Fruit fly (Drosophila melanogaster) whole organism, embryonic: ENCODE data around the gene sol.

Source experiments
- Atf3 ChIP-seq: fragments of 200-800 bp; sonication (Bioruptor generic); optimal IDR thresholded peaks from 3 replicates; lab custom pipeline; 2016; ENCODE audit warnings: missing biosample characterization, missing genetic modification characterization
- BEAF-32 ChIP-seq: fragments of 200-800 bp; sonication (Bioruptor generic); optimal IDR thresholded peaks from 3 replicates; lab custom pipeline; 2017; ENCODE audit warnings: missing biosample characterization, missing genetic modification characterization, mild to moderate bottlenecking, moderate library complexity, missing genetic modification reagents
- C15 ChIP-seq: fragments of 200-800 bp; sonication (Bioruptor generic); IDR thresholded peaks from 3 replicates; pipeline ENCODE4 v1.3.6; 2022; ENCODE audit warnings: missing biosample characterization, missing genetic modification characterization
- CG1024 ChIP-seq: fragments of 200-800 bp; sonication (Bioruptor generic); IDR thresholded peaks from 2 replicates; pipeline ENCODE4 v1.3.6; 2022; ENCODE audit warnings: missing biosample characterization, missing genetic modification characterization
- CG10654 ChIP-seq: fragments of 200-800 bp; sonication (Bioruptor generic); optimal IDR thresholded peaks from 2 replicates; lab custom pipeline; 2016; ENCODE audit warnings: missing biosample characterization, missing genetic modification characterization
- CG11247 ChIP-seq: fragments of 200-800 bp; sonication (Bioruptor generic); IDR thresholded peaks from 2 replicates; pipeline ENCODE4 v1.3.6; 2022; ENCODE audit warnings: missing biosample characterization, missing genetic modification characterization
- CG11723 ChIP-seq: fragments of 200-800 bp; sonication (Bioruptor generic); optimal IDR thresholded peaks from 2 replicates; lab custom pipeline; 2017; ENCODE audit warnings: missing biosample characterization, mild to moderate bottlenecking, missing genetic modification characterization
- CG12391 ChIP-seq: fragments of 200-800 bp; sonication (Bioruptor generic); optimal IDR thresholded peaks from 3 replicates; lab custom pipeline; 2018; ENCODE audit warnings: missing biosample characterization, mild to moderate bottlenecking, missing genetic modification characterization, moderate library complexity
- CG13775 ChIP-seq: fragments of 200-800 bp; sonication (Bioruptor generic); optimal IDR thresholded peaks from 3 replicates; lab custom pipeline; 2017; ENCODE audit warnings: missing biosample characterization, mild to moderate bottlenecking, missing genetic modification characterization
- CG15269 ChIP-seq: fragments of 200-800 bp; sonication (Bioruptor generic); optimal IDR thresholded peaks from 2 replicates; lab custom pipeline; 2018; ENCODE audit warnings: missing biosample characterization, mild to moderate bottlenecking, missing genetic modification characterization, moderate library complexity
- CG15514 ChIP-seq: fragments of 200-800 bp; sonication (Bioruptor generic); optimal IDR thresholded peaks from 3 replicates; lab custom pipeline; 2017; ENCODE audit warnings: missing biosample characterization, missing genetic modification characterization, mild to moderate bottlenecking, moderate library complexity, missing genetic modification reagents
- CG1602 ChIP-seq: fragments of 200-800 bp; sonication (Bioruptor generic); optimal IDR thresholded peaks from 3 replicates; lab custom pipeline; 2016; ENCODE audit warnings: missing biosample characterization, missing genetic modification characterization
- CG17802 ChIP-seq: fragments of 200-800 bp; sonication (Bioruptor generic); optimal IDR thresholded peaks from 2 replicates; lab custom pipeline; 2018; ENCODE audit warnings: missing biosample characterization, mild to moderate bottlenecking, missing genetic modification characterization, moderate library complexity
- CG18011 ChIP-seq: fragments of 200-800 bp; sonication (Bioruptor generic); optimal IDR thresholded peaks from 2 replicates; lab custom pipeline; 2017; ENCODE audit warnings: missing biosample characterization, missing genetic modification characterization, mild to moderate bottlenecking, moderate library complexity, missing genotype
- CG30020 ChIP-seq: fragments of 200-800 bp; optimal IDR thresholded peaks from 2 replicates; lab custom pipeline; 2019; ENCODE audit warnings: missing biosample characterization, mild to moderate bottlenecking, missing genetic modification characterization, moderate library complexity
- CG32772 ChIP-seq: fragments of 200-800 bp; sonication (Bioruptor generic); IDR thresholded peaks from 2 replicates; pipeline ENCODE4 v1.3.6; 2022; ENCODE audit warnings: missing biosample characterization, missing genetic modification characterization
- CG6689 ChIP-seq: fragments of 200-800 bp; sonication (Bioruptor generic); IDR thresholded peaks from 2 replicates; pipeline ENCODE4 v1.3.6; 2022; ENCODE audit warnings: missing biosample characterization, missing genetic modification characterization
- CG6765 ChIP-seq: fragments of 200-800 bp; sonication (Bioruptor generic); optimal IDR thresholded peaks from 3 replicates; lab custom pipeline; 2017; ENCODE audit warnings: missing biosample characterization, mild to moderate bottlenecking, missing genetic modification characterization
- CG7745 ChIP-seq: fragments of 200-800 bp; sonication (Bioruptor generic); optimal IDR thresholded peaks from 2 replicates; lab custom pipeline; 2018; ENCODE audit warnings: missing biosample characterization, mild to moderate bottlenecking, missing genetic modification characterization, moderate library complexity
- CG8089 ChIP-seq: fragments of 200-800 bp; sonication (Bioruptor generic); optimal IDR thresholded peaks from 3 replicates; lab custom pipeline; 2016; ENCODE audit warnings: missing biosample characterization, missing genetic modification characterization
- CG8290 ChIP-seq, 3 experiments: fragments of 200-800 bp; sonication (Bioruptor generic); optimal IDR thresholded peaks; 2 replicates each; lab custom pipeline; 2016 to 2019; ENCODE audit warnings: missing biosample characterization in 3 of 3, missing genetic modification characterization in 3 of 3, mild to moderate bottlenecking in 2 of 3, moderate library complexity in 1 of 3
- CG9437 ChIP-seq: fragments of 200-800 bp; sonication (Bioruptor generic); optimal IDR thresholded peaks from 2 replicates; lab custom pipeline; 2018; ENCODE audit warnings: missing biosample characterization, mild to moderate bottlenecking, missing genetic modification characterization
- CG9932 ChIP-seq: fragments of 200-800 bp; sonication (Bioruptor generic); IDR thresholded peaks from 2 replicates; pipeline ENCODE4 v1.3.6; 2022; ENCODE audit warnings: missing biosample characterization, missing genetic modification characterization
- Fer1 ChIP-seq: fragments of 200-800 bp; sonication (Bioruptor generic); optimal IDR thresholded peaks from 2 replicates; lab custom pipeline; 2017; ENCODE audit warnings: missing biosample characterization, mild to moderate bottlenecking, missing genetic modification characterization
- HLH54F ChIP-seq: fragments of 200-800 bp; sonication (Bioruptor generic); optimal IDR thresholded peaks from 3 replicates; lab custom pipeline; 2016; ENCODE audit warnings: missing biosample characterization, missing genetic modification characterization
- HmgD ChIP-seq: fragments of 200-800 bp; sonication (Bioruptor generic); optimal IDR thresholded peaks from 3 replicates; lab custom pipeline; 2016; ENCODE audit warnings: missing biosample characterization, missing genetic modification characterization
- Jarid2 ChIP-seq: fragments of 200-800 bp; sonication (Bioruptor generic); optimal IDR thresholded peaks from 3 replicates; lab custom pipeline; 2017; ENCODE audit warnings: mild to moderate bottlenecking, missing biosample characterization, missing genetic modification reagents, missing genetic modification characterization
- Lpt ChIP-seq: fragments of >200 bp; optimal IDR thresholded peaks from 2 replicates; lab custom pipeline; 2018; ENCODE audit warnings: missing biosample characterization, missing genetic modification characterization
- Mad ChIP-seq: fragments of 200-800 bp; sonication (Bioruptor generic); optimal IDR thresholded peaks from 2 replicates; lab custom pipeline; 2016; ENCODE audit warnings: missing biosample characterization, missing genetic modification characterization
- Mrtf ChIP-seq: fragments of 200-800 bp; sonication (Bioruptor generic); IDR thresholded peaks from 3 replicates; pipeline ENCODE4 v1.3.6; 2022; ENCODE audit warnings: missing biosample characterization, missing genetic modification characterization
- NC2β ChIP-seq: fragments of 200-800 bp; sonication (Bioruptor generic); optimal IDR thresholded peaks from 2 replicates; lab custom pipeline; 2016; ENCODE audit warnings: missing biosample characterization, missing genetic modification characterization
- Opbp ChIP-seq: fragments of 200-800 bp; sonication (Bioruptor generic); IDR thresholded peaks from 3 replicates; pipeline ENCODE4 v1.3.6; 2022; ENCODE audit warnings: missing biosample characterization, missing genetic modification characterization; ENCODE audit not compliant: partially characterized antibody
- Spps ChIP-seq: fragments of 200-800 bp; sonication (Bioruptor generic); optimal IDR thresholded peaks from 2 replicates; lab custom pipeline; 2018; ENCODE audit warnings: missing biosample characterization, mild to moderate bottlenecking, missing genetic modification characterization
- da ChIP-seq: fragments of 200-800 bp; sonication (Bioruptor generic); optimal IDR thresholded peaks from 2 replicates; lab custom pipeline; 2016; ENCODE audit warnings: missing biosample characterization, missing genetic modification characterization
- dpn ChIP-seq, 2 experiments: fragments of 200-800 bp; sonication (Bioruptor generic); optimal IDR thresholded peaks; 3 replicates each; lab custom pipeline; 2016; ENCODE audit warnings: missing biosample characterization in 2 of 2, missing genetic modification characterization in 2 of 2
- esg ChIP-seq: fragments of 200-800 bp; sonication (Bioruptor generic); conservative IDR thresholded peaks from 2 replicates; pipeline ENCODE4 v1.3.6; 2022; ENCODE audit warnings: missing biosample characterization, missing genetic modification characterization
- ewg ChIP-seq: fragments of 200-800 bp; sonication (Bioruptor generic); optimal IDR thresholded peaks from 3 replicates; lab custom pipeline; 2017; ENCODE audit warnings: mild to moderate bottlenecking, missing biosample characterization, missing genetic modification reagents, missing genetic modification characterization
- fd64A ChIP-seq: fragments of 200-800 bp; sonication (Bioruptor generic); optimal IDR thresholded peaks from 3 replicates; lab custom pipeline; 2018; ENCODE audit warnings: missing biosample characterization, mild to moderate bottlenecking, missing genetic modification characterization
- fru ChIP-seq: fragments of >200 bp; optimal IDR thresholded peaks from 2 replicates; lab custom pipeline; 2017
- gfzf ChIP-seq: fragments of 200-800 bp; sonication (Bioruptor generic); optimal IDR thresholded peaks from 2 replicates; lab custom pipeline; 2016; ENCODE audit warnings: missing biosample characterization, mild to moderate bottlenecking, missing genetic modification characterization, moderate library complexity
- grau ChIP-seq: fragments of 200-800 bp; optimal IDR thresholded peaks from 3 replicates; lab custom pipeline; 2019; ENCODE audit warnings: missing biosample characterization, mild to moderate bottlenecking, missing genetic modification characterization, moderate library complexity
- ham ChIP-seq: fragments of 200-800 bp; sonication (Bioruptor generic); IDR thresholded peaks from 2 replicates; pipeline ENCODE4 v1.3.6; 2022; ENCODE audit warnings: missing biosample characterization, missing genetic modification characterization
- kah ChIP-seq: fragments of 200-800 bp; sonication (Bioruptor generic); optimal IDR thresholded peaks from 2 replicates; lab custom pipeline; 2018; ENCODE audit warnings: missing biosample characterization, mild to moderate bottlenecking, missing genetic modification characterization
- lmd ChIP-seq: fragments of 200-800 bp; sonication (Bioruptor generic); IDR thresholded peaks from 2 replicates; pipeline ENCODE4 v1.3.6; 2022; ENCODE audit warnings: missing biosample characterization, missing genetic modification characterization
- onecut ChIP-seq: fragments of 200-800 bp; sonication (Bioruptor generic); IDR thresholded peaks from 2 replicates; pipeline ENCODE4 v1.3.6; 2022; ENCODE audit warnings: missing biosample characterization, missing genetic modification characterization
- prd ChIP-seq, 3 experiments: fragments of >200 bp in 2 of 3; fragments of 200-800 bp in 1 of 3; sonication (Bioruptor generic) in 1 of 3; optimal IDR thresholded peaks in 2 of 3; IDR thresholded peaks in 1 of 3; 2 replicates in 2 of 3; 3 replicates in 1 of 3; pipeline versions ENCODE4 v1.3.6 to Lab custom; 2017 to 2022; ENCODE audit warnings: missing biosample characterization in 1 of 3, missing genetic modification characterization in 1 of 3
- sqz ChIP-seq: fragments of 200-800 bp; sonication (Bioruptor generic); optimal IDR thresholded peaks from 3 replicates; lab custom pipeline; 2018; ENCODE audit warnings: missing biosample characterization, mild to moderate bottlenecking, missing genetic modification characterization
- sug ChIP-seq: fragments of 200-800 bp; optimal IDR thresholded peaks from 2 replicates; lab custom pipeline; 2019; ENCODE audit warnings: missing biosample characterization, mild to moderate bottlenecking, missing genetic modification characterization, moderate library complexity
- usp ChIP-seq: fragments of >200 bp; optimal IDR thresholded peaks from 2 replicates; lab custom pipeline; 2017; ENCODE audit warnings: missing biosample characterization, missing genetic modification characterization

Gene sol

dm6 chrX:21366311-21366990, 16.4 kb downstream of the sol start (continued):
- TF ChIP-seq CG18011 (GFP tag; lab: Kevin White, UChicago): peak; percentile 72
- peak; percentile 95 for TF ChIP-seq CG15269 (tag; lab: Kevin White, UChicago)
- TF ChIP-seq Opbp (GFP tag; lab: Robert Waterston, UW): no peak
- peak; percentile 87 for TF ChIP-seq CG32772 (GFP tag; lab: Robert Waterston, UW)
- no peak for TF ChIP-seq Lpt
- TF ChIP-seq lmd (GFP tag; lab: Robert Waterston, UW): peak; percentile 93
- TF ChIP-seq kah: peak; percentile 82
- TF ChIP-seq fru: no peak
- TF ChIP-seq CG6765: peak; percentile 88
- peak; percentile 83 for TF ChIP-seq CG15514 (GFP tag; lab: Kevin White, UChicago)
- TF ChIP-seq Jarid2: peak; percentile 72
- peak; percentile 59 for TF ChIP-seq CG8290 (GFP tag; optimal IDR thresholded peaks at IDR 0.05; lab: Kevin White, UChicago)
- TF ChIP-seq CG8290 (tag; optimal IDR thresholded peaks at IDR 0.05; lab: Kevin White, UChicago): peak in 1 of 2 experiments; percentile 69
- peak; percentile 63; the same call in 1 of the 3 replicates for TF ChIP-seq C15 (GFP tag; lab: Robert Waterston, UW)
- TF ChIP-seq HLH54F: peak; percentile 42
- TF ChIP-seq prd (optimal IDR thresholded peaks at IDR 0.05; lab: Kevin White, UChicago): no peak
- TF ChIP-seq prd (GFP tag; IDR thresholded peaks at IDR 0.05; lab: Robert Waterston, UW): peak; percentile 90
- peak; percentile 86 for TF ChIP-seq sug
- peak; percentile 88 for TF ChIP-seq CG9932 (GFP tag; lab: Robert Waterston, UW)
- TF ChIP-seq CG7745: no peak
- TF ChIP-seq onecut (GFP tag; lab: Robert Waterston, UW): peak; percentile 71
- peak; percentile 17 for TF ChIP-seq NC2β
- peak; percentile 73 for TF ChIP-seq ham (GFP tag; lab: Robert Waterston, UW)
- TF ChIP-seq BEAF-32: peak; percentile 10
- TF ChIP-seq CG9437: peak; percentile 86
- no peak for TF ChIP-seq da
- TF ChIP-seq sqz (GFP tag; lab: Kevin White, UChicago): peak; percentile 92
- TF ChIP-seq CG1024 (GFP tag; lab: Robert Waterston, UW): no peak; the same call in 1 of the 2 replicates
- peak; percentile 71 for TF ChIP-seq CG11247 (GFP tag; lab: Robert Waterston, UW)
- TF ChIP-seq CG30020 (tag; lab: Kevin White, UChicago): peak; percentile 73
- TF ChIP-seq CG12391: peak; percentile 93
- TF ChIP-seq CG10654 (GFP tag; lab: Kevin White, UChicago): peak; percentile 78
- peak; percentile 74 for TF ChIP-seq Mrtf (GFP tag; lab: Robert Waterston, UW)
- TF ChIP-seq CG11723 (GFP tag; lab: Kevin White, UChicago): peak; percentile 82
- peak; percentile 3 for TF ChIP-seq Atf3
- peak; percentile 97 for TF ChIP-seq Fer1 (GFP tag; lab: Kevin White, UChicago)
- TF ChIP-seq ewg (GFP tag; lab: Kevin White, UChicago): peak; percentile 84
- TF ChIP-seq gfzf (GFP tag; lab: Kevin White, UChicago): no peak
- TF ChIP-seq Mad (GFP tag; lab: Kevin White, UChicago): peak; percentile 58
- TF ChIP-seq usp (GFP tag; lab: Kevin White, UChicago): no peak
- peak; percentile 88 for TF ChIP-seq esg
- peak; percentile 45 to 90 for TF ChIP-seq dpn (GFP tag; optimal IDR thresholded peaks at IDR 0.05; lab: Kevin White, UChicago)
- peak; percentile 78 for TF ChIP-seq Spps
- peak; percentile 88 for TF ChIP-seq CG13775 (GFP tag; lab: Kevin White, UChicago)
- peak; percentile 89 for TF ChIP-seq CG6689
- TF ChIP-seq HmgD (GFP tag; lab: Kevin White, UChicago): no peak
- peak; percentile 58 for TF ChIP-seq CG17802
- TF ChIP-seq CG8089 (GFP tag; lab: Kevin White, UChicago): peak; percentile 1
- TF ChIP-seq grau (tag; lab: Kevin White, UChicago): peak; percentile 99
- peak; percentile 87 for TF ChIP-seq CG1602
- peak; percentile 68 for TF ChIP-seq fd64A (GFP tag; lab: Kevin White, UChicago)
